Worm (Caenorhabditis elegans) whole organism, mixed stage, embryonic: ENCODE data around the gene srr-3.

Experiments used
- blmp-1 ChIP-seq: fragments of 150-350 bp; optimal IDR thresholded peaks from 2 replicates; lab custom pipeline; 2014; ENCODE audit warnings: missing biosample characterization, missing genetic modification characterization
- ceh-43 ChIP-seq: fragments of 200-800 bp; sonication (Bioruptor generic); optimal IDR thresholded peaks from 2 replicates; lab custom pipeline; 2018; ENCODE audit warnings: mild to moderate bottlenecking, missing genetic modification characterization, moderate library complexity, missing compliant biosample characterization
- elt-1 ChIP-seq: sonication (generic microtip); optimal IDR thresholded peaks from 2 replicates; lab custom pipeline; 2017; ENCODE audit warnings: missing genetic modification characterization, mild to moderate bottlenecking, missing compliant biosample characterization, antibody characterized with exemption, moderate library complexity, borderline replicate concordance; ENCODE audit not compliant: insufficient read depth
- elt-3 ChIP-seq: fragments of 150-350 bp; optimal IDR thresholded peaks from 2 replicates; lab custom pipeline; 2014; ENCODE audit warnings: missing biosample characterization, missing genetic modification characterization
- lin-13 ChIP-seq: fragments of 150-350 bp; optimal IDR thresholded peaks from 2 replicates; lab custom pipeline; 2014; ENCODE audit warnings: missing biosample characterization, missing genetic modification characterization
- mls-2 ChIP-seq: sonication (generic microtip); optimal IDR thresholded peaks from 2 replicates; lab custom pipeline; 2016; ENCODE audit warnings: mild to moderate bottlenecking, missing genetic modification characterization, moderate library complexity, missing compliant biosample characterization
- nhr-12 ChIP-seq: fragments of 150-350 bp; optimal IDR thresholded peaks from 2 replicates; lab custom pipeline; 2014; ENCODE audit warnings: missing biosample characterization, missing genetic modification characterization
- nhr-237 ChIP-seq: fragments of 150-350 bp; optimal IDR thresholded peaks from 2 replicates; lab custom pipeline; 2014; ENCODE audit warnings: missing biosample characterization, missing genetic modification characterization
- snpc-4 ChIP-seq: fragments of 150-350 bp; optimal IDR thresholded peaks from 2 replicates; lab custom pipeline; 2014; ENCODE audit warnings: missing biosample characterization, missing genetic modification characterization
- ztf-11 ChIP-seq: fragments of 150-350 bp; optimal IDR thresholded peaks from 2 replicates; lab custom pipeline; 2014; ENCODE audit warnings: missing biosample characterization, missing genetic modification characterization

DNA sequence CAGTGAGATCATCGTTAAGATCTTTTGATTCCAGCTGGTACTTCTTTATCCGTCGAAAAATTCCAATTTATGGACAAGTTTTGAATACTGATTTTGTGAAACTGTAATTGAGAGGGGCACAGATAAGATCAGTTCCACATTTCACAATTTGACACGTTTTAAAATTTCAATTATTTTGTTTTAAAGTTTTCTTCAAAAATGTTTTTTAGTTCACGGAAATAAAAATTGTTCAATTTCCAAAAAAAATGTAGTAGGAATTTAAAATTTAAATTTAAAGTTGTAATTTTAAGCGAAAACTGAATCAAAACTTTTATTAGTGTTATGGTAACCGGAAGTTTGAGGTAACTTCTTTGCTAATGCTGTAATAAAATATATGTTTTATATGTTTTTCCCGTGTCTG lies 9.1 kb upstream of the srr-3 start, which contains the start of gene F36D3.4:
- TF ChIP-seq mls-2 (tag; lab: Kevin White, UChicago) (no peak), elt-3 (tag; lab: Kevin White, UChicago) (no peak), ztf-11 (tag; lab: Kevin White, UChicago) (no peak), lin-13 (tag; lab: Kevin White, UChicago) (no peak), nhr-12 (tag; lab: Kevin White, UChicago) (no peak), blmp-1 (tag; lab: Kevin White, UChicago) (no peak), elt-1 (tag; lab: Kevin White, UChicago) (no peak), nhr-237 (tag; lab: Kevin White, UChicago) (no peak), snpc-4 (tag; lab: Kevin White, UChicago) (no peak), ceh-43 (GFP tag; lab: Kevin White, UChicago) (no peak)
